In genomic region chrV:9503152-9503817, ce11 we compare ENCODE assay signal across 3 worm cellular contexts.
TF ChIP-seq lines count a peak whose summit lies in the region.

No protein-coding gene starts in this region.

TF ChIP-seq in whole organism, L1 larva, 84 proteins besides CTCF, POLR2A, EP300 and RAD21 (continued from another document and continues in another):
- peak; percentile 19 for TF ChIP-seq aly-2 (tag; optimal IDR thresholded peaks at IDR 0.05; lab: Kevin White, UChicago)
- no peak for TF ChIP-seq nhr-12 (tag; optimal IDR thresholded peaks at IDR 0.05; lab: Kevin White, UChicago)
- no peak for TF ChIP-seq sptf-1 (tag; optimal IDR thresholded peaks at IDR 0.05; lab: Kevin White, UChicago)
- peak; percentile 61 for TF ChIP-seq lin-35 (GFP tag; optimal IDR thresholded peaks at IDR 0.05; lab: Kevin White, UChicago)
- TF ChIP-seq lin-14 (GFP tag; optimal IDR thresholded peaks at IDR 0.05; lab: Kevin White, UChicago), result peak; percentile 81
- TF ChIP-seq mdl-1 (tag; optimal IDR thresholded peaks at IDR 0.05; lab: Kevin White, UChicago), result peak in 1 of 2 experiments; percentile 76
- TF ChIP-seq ztf-11 (tag; optimal IDR thresholded peaks at IDR 0.05; lab: Kevin White, UChicago), result peak in 1 of 2 experiments; percentile 15
- peak; percentile 43; the same call in 1 of the 2 replicates for TF ChIP-seq unc-98 (GFP tag; IDR thresholded peaks at IDR 0.05; lab: Robert Waterston, UW)
- peak; percentile 95 for TF ChIP-seq snpc-4 (tag; optimal IDR thresholded peaks at IDR 0.05; lab: Kevin White, UChicago)
- peak; percentile 49 for TF ChIP-seq C16A3.4 (tag; optimal IDR thresholded peaks at IDR 0.05; lab: Kevin White, UChicago)
- TF ChIP-seq fos-1 (tag; optimal IDR thresholded peaks at IDR 0.05; lab: Kevin White, UChicago), result peak; percentile 63
- peak; percentile 70 for TF ChIP-seq irx-1 (tag; optimal IDR thresholded peaks at IDR 0.05; lab: Kevin White, UChicago)
- TF ChIP-seq mab-9 (GFP tag; IDR thresholded peaks at IDR 0.05; lab: Robert Waterston, UW), result peak; percentile 60
- TF ChIP-seq rnt-1 (tag; optimal IDR thresholded peaks at IDR 0.05; lab: Kevin White, UChicago), result peak; percentile 77
- peak; percentile 66 for TF ChIP-seq unc-86 (tag; optimal IDR thresholded peaks at IDR 0.05; lab: Kevin White, UChicago)
- peak; percentile 5 for TF ChIP-seq ama-1 (optimal IDR thresholded peaks at IDR 0.05; lab: Kevin White, UChicago)
- TF ChIP-seq fkh-10 (GFP tag; optimal IDR thresholded peaks at IDR 0.05; lab: Kevin White, UChicago), result peak; percentile 40
- peak; percentile 33 for TF ChIP-seq sox-4 (tag; optimal IDR thresholded peaks at IDR 0.05; lab: Kevin White, UChicago)
- no peak for TF ChIP-seq nhr-237 (tag; optimal IDR thresholded peaks at IDR 0.05; lab: Kevin White, UChicago)
- TF ChIP-seq skn-1 (tag; optimal IDR thresholded peaks at IDR 0.05; lab: Kevin White, UChicago), result peak; percentile 48
- peak; percentile 81 for TF ChIP-seq nhr-19 (GFP tag; conservative IDR thresholded peaks at IDR 0.05; lab: Robert Waterston, UW)
- TF ChIP-seq ztf-4 (tag; optimal IDR thresholded peaks at IDR 0.05; lab: Kevin White, UChicago), result peak; percentile 25
- peak; percentile 69 for TF ChIP-seq xbp-1 (tag; optimal IDR thresholded peaks at IDR 0.05; lab: Kevin White, UChicago)
- peak; percentile 64 for TF ChIP-seq pax-3 (tag; optimal IDR thresholded peaks at IDR 0.05; lab: Kevin White, UChicago)
- peak; percentile 65 for TF ChIP-seq nhr-77 (tag; optimal IDR thresholded peaks at IDR 0.05; lab: Kevin White, UChicago)
- TF ChIP-seq lsy-2 (tag; optimal IDR thresholded peaks at IDR 0.05; lab: Kevin White, UChicago), result peak; percentile 56 to 71
- TF ChIP-seq C34B4.2 (tag; optimal IDR thresholded peaks at IDR 0.05; lab: Kevin White, UChicago), result no peak
- 0 out of 2 replicates have a peak, but pooled peaks have one; percentile 20 for TF ChIP-seq ceh-88 (GFP tag; IDR thresholded peaks at IDR 0.05; lab: Robert Waterston, UW)
- peak; percentile 44 for TF ChIP-seq unc-130 (tag; optimal IDR thresholded peaks at IDR 0.05; lab: Kevin White, UChicago)
- no peak for TF ChIP-seq lin-13 (GFP tag; optimal IDR thresholded peaks at IDR 0.05; lab: Kevin White, UChicago)
- no peak for TF ChIP-seq nhr-28 (tag; optimal IDR thresholded peaks at IDR 0.05; lab: Kevin White, UChicago)
- peak; percentile 54 to 57 for TF ChIP-seq efl-1 (optimal IDR thresholded peaks at IDR 0.05; lab: Kevin White, UChicago)
- TF ChIP-seq efl-1 (GFP tag; optimal IDR thresholded peaks at IDR 0.05 in 1 of 2; lab: Kevin White, UChicago), result peak; percentile 34 to 95
- TF ChIP-seq grh-1 (GFP tag; IDR thresholded peaks at IDR 0.05; lab: Robert Waterston, UW), result peak; percentile 41
- peak in 2 of 3 experiments; percentile 38 to 71 for TF ChIP-seq ceh-82 (tag; optimal IDR thresholded peaks at IDR 0.05; lab: Kevin White, UChicago)
- TF ChIP-seq elt-2 (tag; optimal IDR thresholded peaks at IDR 0.05; lab: Kevin White, UChicago), result peak; percentile 68
- TF ChIP-seq ceh-90 (tag; optimal IDR thresholded peaks at IDR 0.05; lab: Kevin White, UChicago), result no peak
- no peak for TF ChIP-seq ets-5 (GFP tag; IDR thresholded peaks at IDR 0.05; lab: Robert Waterston, UW)
- peak; percentile 81 for TF ChIP-seq dsc-1 (tag; optimal IDR thresholded peaks at IDR 0.05; lab: Kevin White, UChicago)
- TF ChIP-seq Y116A8C.19 (tag; optimal IDR thresholded peaks at IDR 0.05; lab: Kevin White, UChicago; ENCODE audit: borderline replicate concordance), result no peak
- peak; percentile 67 for TF ChIP-seq egl-13 (tag; optimal IDR thresholded peaks at IDR 0.05; lab: Kevin White, UChicago)
- peak; percentile 75 for TF ChIP-seq mep-1 (tag; optimal IDR thresholded peaks at IDR 0.05; lab: Kevin White, UChicago)
- TF ChIP-seq nhr-85 (tag; lab: Kevin White, UChicago), result peak; percentile 83
- TF ChIP-seq lin-39 (tag; optimal IDR thresholded peaks at IDR 0.05; lab: Kevin White, UChicago), result peak; percentile 18

TF ChIP-seq in whole organism, L3 larva, 47 proteins besides CTCF, POLR2A, EP300 and RAD21 (continued from another document):
- TF ChIP-seq aly-2 (tag; optimal IDR thresholded peaks at IDR 0.05; lab: Kevin White, UChicago) (no peak), egl-5 (tag; optimal IDR thresholded peaks at IDR 0.05; lab: Kevin White, UChicago) (peak; percentile 26), daf-12 (tag; optimal IDR thresholded peaks at IDR 0.05; lab: Kevin White, UChicago) (no peak), zag-1 (tag; optimal IDR thresholded peaks at IDR 0.05; lab: Kevin White, UChicago) (no peak), lin-15B (tag; optimal IDR thresholded peaks at IDR 0.05; lab: Kevin White, UChicago) (peak; percentile 38), nhr-76 (tag; optimal IDR thresholded peaks at IDR 0.05; lab: Kevin White, UChicago) (no peak), sea-2 (GFP tag; optimal IDR thresholded peaks at IDR 0.05; lab: Kevin White, UChicago) (no peak), ZK546.5 (tag; optimal IDR thresholded peaks at IDR 0.05; lab: Kevin White, UChicago) (no peak), pha-4 (tag; optimal IDR thresholded peaks at IDR 0.05; lab: Kevin White, UChicago) (no peak), ztf-11 (tag; optimal IDR thresholded peaks at IDR 0.05; lab: Kevin White, UChicago) (no peak), elt-3 (tag; optimal IDR thresholded peaks at IDR 0.05; lab: Kevin White, UChicago) (no peak), nhr-12 (tag; optimal IDR thresholded peaks at IDR 0.05; lab: Kevin White, UChicago) (no peak), nhr-67 (tag; optimal IDR thresholded peaks at IDR 0.05; lab: Kevin White, UChicago) (no peak), elt-2 (tag; optimal IDR thresholded peaks at IDR 0.05; lab: Kevin White, UChicago) (peak; percentile 52), skn-1 (tag; optimal IDR thresholded peaks at IDR 0.05; lab: Kevin White, UChicago) (no peak), eor-1 (tag; optimal IDR thresholded peaks at IDR 0.05; lab: Kevin White, UChicago) (no peak), jun-1 (tag; optimal IDR thresholded peaks at IDR 0.05; lab: Kevin White, UChicago) (peak; percentile 17), pqm-1 (tag; optimal IDR thresholded peaks at IDR 0.05; lab: Kevin White, UChicago) (peak; percentile 17), fkh-10 (GFP tag; optimal IDR thresholded peaks at IDR 0.05; lab: Kevin White, UChicago) (no peak), R02D3.7 (tag; optimal IDR thresholded peaks at IDR 0.05; lab: Kevin White, UChicago) (no peak), elt-1 (tag; optimal IDR thresholded peaks at IDR 0.05; lab: Kevin White, UChicago) (peak; percentile 33), ceh-16 (tag; optimal IDR thresholded peaks at IDR 0.05; lab: Kevin White, UChicago) (no peak), unc-62 (GFP tag; optimal IDR thresholded peaks at IDR 0.05; lab: Kevin White, UChicago) (no peak), snpc-4 (tag; optimal IDR thresholded peaks at IDR 0.05; lab: Kevin White, UChicago) (peak; percentile 95), nhr-43 (tag; optimal IDR thresholded peaks at IDR 0.05; lab: Kevin White, UChicago; ENCODE audit: poor library complexity, severe bottlenecking) (peak; percentile 77), nhr-11 (tag; optimal IDR thresholded peaks at IDR 0.05; lab: Kevin White, UChicago) (no peak), nhr-237 (tag; optimal IDR thresholded peaks at IDR 0.05; lab: Kevin White, UChicago) (no peak)

TF ChIP-seq in whole organism, young adult, 124 proteins besides CTCF, POLR2A, EP300 and RAD21 (continued from another document and continues in another):
- TF ChIP-seq rec-8 (tag; optimal IDR thresholded peaks at IDR 0.05; lab: Kevin White, UChicago) (peak; percentile 22 to 82), him-1 (tag; optimal IDR thresholded peaks at IDR 0.05; lab: Kevin White, UChicago) (peak; percentile 88), K11D2.4 (GFP tag; IDR thresholded peaks at IDR 0.05; lab: Robert Waterston, UW) (0 out of 2 replicates have a peak, but pooled peaks have one; percentile 49), nfya-1 (tag; optimal IDR thresholded peaks at IDR 0.05; lab: Kevin White, UChicago; ENCODE audit: borderline replicate concordance, insufficient read depth) (no peak), Y67H2A.10 (GFP tag; conservative IDR thresholded peaks at IDR 0.05; lab: Robert Waterston, UW) (no peak), Y79H2A.3 (GFP tag; conservative IDR thresholded peaks at IDR 0.05; lab: Robert Waterston, UW) (no peak), sea-2 (GFP tag; IDR thresholded peaks at IDR 0.05; lab: Robert Waterston, UW) (no peak), K12H6.12 (tag; optimal IDR thresholded peaks at IDR 0.05; lab: Kevin White, UChicago) (peak; percentile 45), madf-8 (GFP tag; conservative IDR thresholded peaks at IDR 0.05; lab: Robert Waterston, UW) (no peak), cebp-1 (GFP tag; IDR thresholded peaks at IDR 0.05; lab: Robert Waterston, UW) (no peak), cebp-1 (tag; optimal IDR thresholded peaks at IDR 0.05; lab: Kevin White, UChicago) (no peak), nhr-27 (tag; optimal IDR thresholded peaks at IDR 0.05; lab: Kevin White, UChicago) (peak; percentile 52), madf-6 (GFP tag; IDR thresholded peaks at IDR 0.05; lab: Robert Waterston, UW) (peak; percentile 67), hrde-1 (tag; optimal IDR thresholded peaks at IDR 0.05; lab: Kevin White, UChicago; ENCODE audit: borderline replicate concordance) (peak; percentile 13), F49E8.2 (tag; optimal IDR thresholded peaks at IDR 0.05; lab: Kevin White, UChicago; ENCODE audit: insufficient read depth) (no peak), nhr-90 (tag; optimal IDR thresholded peaks at IDR 0.05; lab: Kevin White, UChicago) (peak; percentile 58), let-526 (GFP tag; IDR thresholded peaks at IDR 0.05; lab: Robert Waterston, UW) (peak; percentile 74; the same call in 1 of the 2 replicates), pha-4 (tag; optimal IDR thresholded peaks at IDR 0.05; lab: Kevin White, UChicago) (no peak), somi-1 (GFP tag; optimal IDR thresholded peaks at IDR 0.05; lab: Kevin White, UChicago) (peak; percentile 40), ceh-27 (GFP tag; optimal IDR thresholded peaks at IDR 0.05; lab: Kevin White, UChicago) (peak; percentile 65), nhr-179 (tag; optimal IDR thresholded peaks at IDR 0.05; lab: Kevin White, UChicago) (no peak), efl-1 (GFP tag; optimal IDR thresholded peaks at IDR 0.05; lab: Kevin White, UChicago) (no peak), hmg-20 (GFP tag; IDR thresholded peaks at IDR 0.05; lab: Robert Waterston, UW) (peak; percentile 72; the same call in 1 of the 2 replicates), lin-40 (tag; optimal IDR thresholded peaks at IDR 0.05; lab: Kevin White, UChicago) (no peak), tbp1 (GFP tag; optimal IDR thresholded peaks at IDR 0.05; lab: Kevin White, UChicago) (peak; percentile 96), Y53G8AR.9 (GFP tag; conservative IDR thresholded peaks at IDR 0.05; lab: Robert Waterston, UW) (no peak), let-607 (tag; optimal IDR thresholded peaks at IDR 0.05; lab: Kevin White, UChicago) (peak in 1 of 2 experiments; percentile 25), nhr-120 (GFP tag; IDR thresholded peaks at IDR 0.05; lab: Robert Waterston, UW) (peak; percentile 92; the same call in 1 of the 2 replicates), attf-3 (GFP tag; conservative IDR thresholded peaks at IDR 0.05; lab: Robert Waterston, UW) (no peak), die-1 (tag; optimal IDR thresholded peaks at IDR 0.05; lab: Kevin White, UChicago) (peak; percentile 74), mes-4 (tag; optimal IDR thresholded peaks at IDR 0.05; lab: Kevin White, UChicago) (peak; percentile 47), egrh-3 (GFP tag; IDR thresholded peaks at IDR 0.05; lab: Robert Waterston, UW) (no peak), F57A8.1 (GFP tag; optimal IDR thresholded peaks at IDR 0.05; lab: Kevin White, UChicago) (no peak), dpff-1 (tag; optimal IDR thresholded peaks at IDR 0.05; lab: Kevin White, UChicago) (no peak), T26A5.8 (tag; optimal IDR thresholded peaks at IDR 0.05; lab: Kevin White, UChicago) (peak; percentile 46), ceh-58 (GFP tag; IDR thresholded peaks at IDR 0.05; lab: Robert Waterston, UW) (0 out of 2 replicates have a peak, but pooled peaks have one; percentile 36), T07F8.4 (tag; optimal IDR thresholded peaks at IDR 0.05; lab: Kevin White, UChicago) (peak; percentile 49), aptf-3 (GFP tag; IDR thresholded peaks at IDR 0.05; lab: Robert Waterston, UW) (0 out of 2 replicates have a peak, but pooled peaks have one; percentile 77), pbrm-1 (GFP tag; IDR thresholded peaks at IDR 0.05; lab: Robert Waterston, UW) (peak; percentile 44; the same call in 1 of the 2 replicates), attf-5 (GFP tag; optimal IDR thresholded peaks at IDR 0.05; lab: Kevin White, UChicago) (peak; percentile 24), hlh-12 (tag; optimal IDR thresholded peaks at IDR 0.05; lab: Kevin White, UChicago) (no peak), chd-7 (tag; optimal IDR thresholded peaks at IDR 0.05; lab: Kevin White, UChicago) (peak; percentile 79), B0336.3 (GFP tag; IDR thresholded peaks at IDR 0.05; lab: Robert Waterston, UW) (no peak; the same call in none of the 2 replicates), hsf-1 (GFP tag; IDR thresholded peaks at IDR 0.05; lab: Robert Waterston, UW) (peak; percentile 61; the same call in 1 of the 2 replicates), sptf-2 (GFP tag; optimal IDR thresholded peaks at IDR 0.05; lab: Kevin White, UChicago) (peak; percentile 47), mxl-1 (tag; optimal IDR thresholded peaks at IDR 0.05; lab: Kevin White, UChicago) (peak; percentile 30), ama-1 (optimal IDR thresholded peaks at IDR 0.05; lab: Kevin White, UChicago) (no peak), ama-1 (GFP tag; optimal IDR thresholded peaks at IDR 0.05; lab: Kevin White, UChicago) (peak in 1 of 2 experiments; percentile 85), atf-7 (tag; optimal IDR thresholded peaks at IDR 0.05; lab: Kevin White, UChicago) (peak; percentile 64), ztf-22 (GFP tag; optimal IDR thresholded peaks at IDR 0.05; lab: Kevin White, UChicago) (no peak), B0261.1 (tag; optimal IDR thresholded peaks at IDR 0.05; lab: Kevin White, UChicago) (peak; percentile 95), F52B5.7 (tag; optimal IDR thresholded peaks at IDR 0.05; lab: Kevin White, UChicago) (peak; percentile 43), ztf-28 (GFP tag; IDR thresholded peaks at IDR 0.05; lab: Robert Waterston, UW) (no peak), dpl-1 (GFP tag; optimal IDR thresholded peaks at IDR 0.05; lab: Kevin White, UChicago) (no peak), F23B12.7 (tag; optimal IDR thresholded peaks at IDR 0.05; lab: Kevin White, UChicago; ENCODE audit: insufficient read depth) (no peak), ekl-4 (GFP tag; IDR thresholded peaks at IDR 0.05; lab: Robert Waterston, UW) (peak; percentile 70), fkh-3 (tag; optimal IDR thresholded peaks at IDR 0.05; lab: Kevin White, UChicago) (peak; percentile 66), cebp-2 (GFP tag; IDR thresholded peaks at IDR 0.05; lab: Robert Waterston, UW) (peak; percentile 83; the same call in 1 of the 2 replicates), F55B11.4 (tag; optimal IDR thresholded peaks at IDR 0.05; lab: Kevin White, UChicago; ENCODE audit: borderline replicate concordance, insufficient read depth) (no peak), lin-54 (GFP tag; optimal IDR thresholded peaks at IDR 0.05; lab: Kevin White, UChicago) (no peak), nhr-80 (tag; optimal IDR thresholded peaks at IDR 0.05; lab: Kevin White, UChicago) (no peak), lag-1 (GFP tag; IDR thresholded peaks at IDR 0.05; lab: Robert Waterston, UW) (no peak), hlh-26 (GFP tag; conservative IDR thresholded peaks at IDR 0.05; lab: Robert Waterston, UW) (no peak), ztf-26 (tag; optimal IDR thresholded peaks at IDR 0.05; lab: Kevin White, UChicago) (peak; percentile 70), snpc-1.1 (tag; optimal IDR thresholded peaks at IDR 0.05; lab: Kevin White, UChicago; ENCODE audit: insufficient read depth) (peak; percentile 88), F33H1.4 (GFP tag; IDR thresholded peaks at IDR 0.05; lab: Robert Waterston, UW) (0 out of 2 replicates have a peak, but pooled peaks have one; percentile 11), tlf-1 (GFP tag; optimal IDR thresholded peaks at IDR 0.05; lab: Kevin White, UChicago) (no peak), snpc-1.3 (tag; optimal IDR thresholded peaks at IDR 0.05; lab: Kevin White, UChicago; ENCODE audit: insufficient read depth) (peak; percentile 67), Y53F4B.3 (GFP tag; IDR thresholded peaks at IDR 0.05; lab: Robert Waterston, UW) (no peak)
